Worm (Caenorhabditis elegans): ENCODE data around the gene F12A10.9.

DNA sequence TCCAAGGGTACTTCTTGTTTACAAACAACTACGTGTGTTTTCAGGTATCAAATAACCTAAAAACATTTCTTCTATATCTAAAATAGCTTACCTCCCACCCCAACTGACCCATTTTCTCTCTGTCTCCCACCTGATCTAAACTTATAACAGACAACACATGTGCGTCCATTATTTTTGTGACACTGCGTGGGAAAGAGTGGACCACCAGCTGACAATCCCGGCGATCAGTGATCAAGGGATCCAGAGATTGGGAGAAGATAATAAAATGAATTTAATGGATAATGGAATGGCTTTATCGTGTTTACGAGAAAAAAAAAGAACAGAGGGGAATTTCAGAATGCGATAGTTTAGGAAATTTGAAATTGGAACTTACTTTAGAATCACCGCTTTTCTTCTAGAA lies 49.3 kb upstream of the F12A10.9 start:
- no peak for TF ChIP-seq ztf-11 (tag; optimal IDR thresholded peaks at IDR 0.05)
- TF ChIP-seq unc-62 (GFP tag; optimal IDR thresholded peaks at IDR 0.05 in 1 of 2): no peak
- TF ChIP-seq unc-62 (tag; optimal IDR thresholded peaks at IDR 0.05): no peak
- no peak for TF ChIP-seq ceh-28 (tag; optimal IDR thresholded peaks at IDR 0.05)
- no peak for TF ChIP-seq mdl-1 (tag; optimal IDR thresholded peaks at IDR 0.05)
